Worm (Caenorhabditis elegans) whole organism, late embryonic: Measurements from ENCODE around the gene dhhc-5.
A peak's percentile ranks its signal among the peaks of the same experiment; 100 is the strongest.

Experiments
- C08G9.2 ChIP-seq: sonication (generic microtip); optimal IDR thresholded peaks from 2 replicates; lab custom pipeline; 2016; ENCODE audit warnings: mild to moderate bottlenecking, missing genetic modification characterization, moderate library complexity, missing compliant biosample characterization
- F13H6.1 ChIP-seq: sonication (generic microtip); optimal IDR thresholded peaks from 2 replicates; lab custom pipeline; 2016; ENCODE audit warnings: missing genetic modification characterization, missing compliant biosample characterization
- K02D7.2 ChIP-seq: sonication (generic microtip); optimal IDR thresholded peaks from 2 replicates; lab custom pipeline; 2017; ENCODE audit warnings: mild to moderate bottlenecking, missing genetic modification characterization, missing compliant biosample characterization
- K09A11.1 ChIP-seq: sonication (generic microtip); optimal IDR thresholded peaks from 2 replicates; lab custom pipeline; 2017; ENCODE audit warnings: antibody characterized with exemption, mild to moderate bottlenecking, missing genetic modification characterization, missing compliant biosample characterization; ENCODE audit not compliant: insufficient read depth
- T23F11.4 ChIP-seq: fragments of 200-800 bp; sonication (Bioruptor generic); optimal IDR thresholded peaks from 2 replicates; lab custom pipeline; 2018; ENCODE audit warnings: mild to moderate bottlenecking, missing genetic modification characterization, missing compliant biosample characterization
- Y22D7AL.16 ChIP-seq: sonication (generic microtip); optimal IDR thresholded peaks from 2 replicates; lab custom pipeline; 2016; ENCODE audit warnings: missing genetic modification characterization, missing compliant biosample characterization
- ahr-1 ChIP-seq: sonication (generic microtip); optimal IDR thresholded peaks from 2 replicates; lab custom pipeline; 2016; ENCODE audit warnings: missing genetic modification characterization, missing compliant biosample characterization
- ama-1 ChIP-seq: fragments of 150-350 bp; optimal IDR thresholded peaks from 2 replicates; lab custom pipeline; 2014
- ceh-14 ChIP-seq: sonication (generic microtip); optimal IDR thresholded peaks from 2 replicates; lab custom pipeline; 2016; ENCODE audit warnings: missing genotype, missing genetic modification characterization, missing compliant biosample characterization
- ceh-19 ChIP-seq: fragments of 200-800 bp; sonication (Bioruptor generic); optimal IDR thresholded peaks from 2 replicates; lab custom pipeline; 2018; ENCODE audit warnings: mild to moderate bottlenecking, missing genetic modification characterization, missing compliant biosample characterization
- ceh-22 ChIP-seq: sonication (generic microtip); optimal IDR thresholded peaks from 2 replicates; lab custom pipeline; 2017; ENCODE audit warnings: missing biosample characterization, missing genetic modification characterization
- ceh-31 ChIP-seq: sonication (generic microtip); optimal IDR thresholded peaks from 2 replicates; lab custom pipeline; 2016; ENCODE audit warnings: missing genetic modification characterization, missing compliant biosample characterization
- ceh-34 ChIP-seq: sonication (generic microtip); optimal IDR thresholded peaks from 2 replicates; lab custom pipeline; 2016; ENCODE audit warnings: mild to moderate bottlenecking, missing genetic modification characterization, missing compliant biosample characterization
- ceh-45 ChIP-seq: fragments of 200-800 bp; sonication (Bioruptor generic); IDR thresholded peaks from 2 replicates; pipeline ENCODE4 v1.3.6; 2022; ENCODE audit warnings: missing genetic modification reagents, missing genetic modification characterization, missing compliant biosample characterization
- ceh-48 ChIP-seq: sonication (generic microtip); optimal IDR thresholded peaks from 2 replicates; lab custom pipeline; 2016; ENCODE audit warnings: missing genetic modification characterization, inconsistent platforms, missing compliant biosample characterization
- ceh-9 ChIP-seq: sonication (generic microtip); optimal IDR thresholded peaks from 2 replicates; lab custom pipeline; 2016; ENCODE audit warnings: mild to moderate bottlenecking, missing genetic modification characterization, inconsistent platforms, missing compliant biosample characterization
- che-1 ChIP-seq: sonication (generic microtip); optimal IDR thresholded peaks from 2 replicates; lab custom pipeline; 2016; ENCODE audit warnings: mild to moderate bottlenecking, missing genetic modification characterization, missing compliant biosample characterization
- dve-1 ChIP-seq: sonication (generic microtip); optimal IDR thresholded peaks from 2 replicates; lab custom pipeline; 2017; ENCODE audit warnings: antibody characterized with exemption, mild to moderate bottlenecking, missing genetic modification characterization, missing compliant biosample characterization
- elt-4 ChIP-seq: sonication (generic microtip); optimal IDR thresholded peaks from 2 replicates; lab custom pipeline; 2016; ENCODE audit warnings: missing genetic modification characterization, missing compliant biosample characterization
- eyg-1 ChIP-seq: sonication (generic microtip); optimal IDR thresholded peaks from 2 replicates; lab custom pipeline; 2016; ENCODE audit warnings: missing genotype, missing genetic modification characterization, missing compliant biosample characterization
- fax-1 ChIP-seq: sonication (generic microtip); optimal IDR thresholded peaks from 2 replicates; lab custom pipeline; 2016; ENCODE audit warnings: missing genotype, missing genetic modification characterization, missing compliant biosample characterization
- fkh-10 ChIP-seq: fragments of 150-350 bp; optimal IDR thresholded peaks from 2 replicates; lab custom pipeline; 2014; ENCODE audit warnings: missing biosample characterization, missing genetic modification reagents, missing genetic modification characterization
- fkh-6 ChIP-seq: sonication (generic microtip); optimal IDR thresholded peaks from 2 replicates; lab custom pipeline; 2016; ENCODE audit warnings: missing genetic modification characterization, missing compliant biosample characterization
- hlh-13 ChIP-seq: fragments of 200-800 bp; sonication (Bioruptor generic); optimal IDR thresholded peaks from 2 replicates; lab custom pipeline; 2018; ENCODE audit warnings: mild to moderate bottlenecking, missing genetic modification characterization, missing compliant biosample characterization
- hlh-15 ChIP-seq: sonication (generic microtip); optimal IDR thresholded peaks from 2 replicates; lab custom pipeline; 2016; ENCODE audit warnings: missing genetic modification characterization, missing compliant biosample characterization
- hlh-30 ChIP-seq: sonication (generic microtip); optimal IDR thresholded peaks from 2 replicates; lab custom pipeline; 2017; ENCODE audit warnings: antibody characterized with exemption, missing genetic modification characterization, missing compliant biosample characterization; ENCODE audit not compliant: insufficient read depth
- hlh-6 ChIP-seq: sonication (generic microtip); optimal IDR thresholded peaks from 2 replicates; lab custom pipeline; 2016; ENCODE audit warnings: missing genotype, missing genetic modification characterization, missing compliant biosample characterization
- hlh-8 ChIP-seq: sonication (generic microtip); optimal IDR thresholded peaks from 2 replicates; lab custom pipeline; 2016; ENCODE audit warnings: missing genotype, missing genetic modification characterization, missing compliant biosample characterization
- lim-6 ChIP-seq: sonication (generic microtip); optimal IDR thresholded peaks from 2 replicates; lab custom pipeline; 2016; ENCODE audit warnings: missing genetic modification characterization, missing compliant biosample characterization
- lin-11 ChIP-seq: fragments of 200-800 bp; sonication (Bioruptor generic); optimal IDR thresholded peaks from 2 replicates; lab custom pipeline; 2018; ENCODE audit warnings: mild to moderate bottlenecking, missing genetic modification characterization, missing compliant biosample characterization
- madf-2 ChIP-seq: sonication (generic microtip); optimal IDR thresholded peaks from 2 replicates; lab custom pipeline; 2017; ENCODE audit warnings: missing genetic modification characterization, missing compliant biosample characterization
- nhr-232 ChIP-seq: sonication (generic microtip); optimal IDR thresholded peaks from 2 replicates; lab custom pipeline; 2016; ENCODE audit warnings: missing genetic modification characterization, missing compliant biosample characterization
- npax-4 ChIP-seq: sonication (generic microtip); optimal IDR thresholded peaks from 2 replicates; lab custom pipeline; 2016; ENCODE audit warnings: missing genetic modification characterization, missing compliant biosample characterization
- odd-2 ChIP-seq: sonication (generic microtip); optimal IDR thresholded peaks from 2 replicates; lab custom pipeline; 2017; ENCODE audit warnings: antibody characterized with exemption, mild to moderate bottlenecking, missing genetic modification characterization, missing compliant biosample characterization
- pag-3 ChIP-seq: sonication (generic microtip); optimal IDR thresholded peaks from 2 replicates; lab custom pipeline; 2016; ENCODE audit warnings: missing compliant biosample characterization, missing genetic modification characterization, borderline replicate concordance
- pax-1 ChIP-seq: fragments of 150-350 bp; optimal IDR thresholded peaks from 2 replicates; lab custom pipeline; 2014; ENCODE audit warnings: missing biosample characterization, missing genetic modification characterization
- pha-2 ChIP-seq: sonication (generic microtip); optimal IDR thresholded peaks from 2 replicates; lab custom pipeline; 2017; ENCODE audit warnings: mild to moderate bottlenecking, missing genetic modification characterization, missing compliant biosample characterization
- pqm-1 ChIP-seq: sonication (generic microtip); optimal IDR thresholded peaks from 2 replicates; lab custom pipeline; 2016; ENCODE audit warnings: missing genetic modification characterization, missing compliant biosample characterization
- pros-1 ChIP-seq: fragments of 150-350 bp; optimal IDR thresholded peaks from 2 replicates; lab custom pipeline; 2014; ENCODE audit warnings: missing biosample characterization, missing genetic modification reagents, missing genetic modification characterization
- rnt-1 ChIP-seq: sonication (generic microtip); optimal IDR thresholded peaks from 2 replicates; lab custom pipeline; 2016; ENCODE audit warnings: missing genetic modification characterization, missing compliant biosample characterization
- syd-9 ChIP-seq: sonication (generic microtip); optimal IDR thresholded peaks from 2 replicates; lab custom pipeline; 2016; ENCODE audit warnings: mild to moderate bottlenecking, missing genetic modification characterization, moderate library complexity, missing compliant biosample characterization
- tbx-2 ChIP-seq: sonication (generic microtip); optimal IDR thresholded peaks from 2 replicates; lab custom pipeline; 2016; ENCODE audit warnings: missing genetic modification characterization, missing compliant biosample characterization
- tbx-7 ChIP-seq: sonication (generic microtip); optimal IDR thresholded peaks from 2 replicates; lab custom pipeline; 2016; ENCODE audit warnings: missing genotype, missing genetic modification characterization, missing compliant biosample characterization
- ttx-3 ChIP-seq: sonication (generic microtip); optimal IDR thresholded peaks from 2 replicates; lab custom pipeline; 2016; ENCODE audit warnings: missing genetic modification reagents, missing genetic modification characterization, missing compliant biosample characterization
- unc-3 ChIP-seq, 2 experiments: fragments of 200-800 bp in 1 of 2; sonication (Bioruptor generic) in 1 of 2; sonication (generic microtip) in 1 of 2; conservative IDR thresholded peaks in 1 of 2; optimal IDR thresholded peaks in 1 of 2; 2 replicates each; pipeline versions ENCODE4 v1.3.6 to Lab custom; 2016 to 2022; ENCODE audit warnings: missing compliant biosample characterization in 2 of 2, missing genetic modification characterization in 2 of 2, missing genetic modification reagents in 1 of 2
- unc-42 ChIP-seq: sonication (generic microtip); optimal IDR thresholded peaks from 2 replicates; lab custom pipeline; 2016; ENCODE audit warnings: missing genotype, missing genetic modification characterization, missing compliant biosample characterization
- unc-55 ChIP-seq: sonication (generic microtip); optimal IDR thresholded peaks from 2 replicates; lab custom pipeline; 2017; ENCODE audit warnings: missing biosample characterization, missing genetic modification reagents, missing genetic modification characterization
- zip-5 ChIP-seq: sonication (generic microtip); optimal IDR thresholded peaks from 2 replicates; lab custom pipeline; 2016; ENCODE audit warnings: missing genetic modification characterization, missing compliant biosample characterization
- ztf-16 ChIP-seq: sonication (generic microtip); optimal IDR thresholded peaks from 2 replicates; lab custom pipeline; 2017; ENCODE audit warnings: missing genetic modification characterization, missing compliant biosample characterization

dhhc-5 gene

DNA sequence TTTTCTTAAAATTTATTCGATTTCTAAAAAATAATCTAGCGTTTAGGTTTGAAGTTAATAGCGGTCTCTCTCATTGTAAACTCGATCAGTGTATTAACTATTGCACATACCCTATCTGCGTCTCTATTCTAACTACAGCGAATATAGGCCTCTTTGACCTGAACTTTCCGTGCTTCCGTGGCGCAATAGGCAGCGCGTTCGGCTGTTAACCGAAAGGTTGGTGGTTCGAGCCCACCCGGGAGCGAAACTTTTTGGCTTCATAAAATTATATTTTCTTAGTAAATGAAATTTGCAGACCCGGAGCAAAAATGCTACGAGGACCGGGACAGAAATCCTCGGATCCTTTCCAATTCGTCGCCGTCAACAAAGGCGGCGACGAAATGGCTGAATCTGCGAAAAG, 43.5 kb downstream of the dhhc-5 start (continued):
- TF ChIP-seq T23F11.4 (GFP tag; lab: Kevin White, UChicago) (no peak), F13H6.1 (tag; lab: Kevin White, UChicago) (no peak), odd-2 (tag; lab: Kevin White, UChicago) (no peak), fkh-6 (tag; lab: Kevin White, UChicago) (no peak), ttx-3 (tag; lab: Kevin White, UChicago) (peak; percentile 35), tbx-7 (no peak), che-1 (tag; lab: Kevin White, UChicago) (peak; percentile 62), ceh-22 (tag; lab: Kevin White, UChicago) (no peak), hlh-6 (tag; lab: Kevin White, UChicago) (no peak), unc-3 (GFP tag; conservative IDR thresholded peaks at IDR 0.05; lab: Robert Waterston, UW) (no peak), unc-3 (tag; optimal IDR thresholded peaks at IDR 0.05; lab: Kevin White, UChicago) (no peak), madf-2 (tag; lab: Kevin White, UChicago) (peak; percentile 13), fkh-10 (GFP tag; lab: Kevin White, UChicago) (no peak), ceh-34 (tag; lab: Kevin White, UChicago) (peak; percentile 7), pha-2 (tag; lab: Kevin White, UChicago) (peak; percentile 29), K09A11.1 (tag; lab: Kevin White, UChicago) (peak; percentile 58), C08G9.2 (tag; lab: Kevin White, UChicago) (peak; percentile 34), dve-1 (tag; lab: Kevin White, UChicago) (peak; percentile 22), pros-1 (no peak), ceh-48 (tag; lab: Kevin White, UChicago) (no peak), unc-42 (tag; lab: Kevin White, UChicago) (no peak), elt-4 (tag; lab: Kevin White, UChicago) (no peak), pax-1 (tag; lab: Kevin White, UChicago) (no peak), eyg-1 (tag; lab: Kevin White, UChicago) (no peak), fax-1 (tag; lab: Kevin White, UChicago) (peak; percentile 4), hlh-30 (tag; lab: Kevin White, UChicago) (no peak), rnt-1 (tag; lab: Kevin White, UChicago) (peak; percentile 24), ceh-31 (tag; lab: Kevin White, UChicago) (no peak), ama-1 (lab: Kevin White, UChicago) (no peak), pqm-1 (tag; lab: Kevin White, UChicago) (no peak), tbx-2 (peak; percentile 30), syd-9 (tag; lab: Kevin White, UChicago) (no peak), ahr-1 (tag; lab: Kevin White, UChicago) (no peak), ceh-9 (no peak), ztf-16 (tag; lab: Kevin White, UChicago) (peak; percentile 21), K02D7.2 (tag; lab: Kevin White, UChicago) (peak; percentile 11), lin-11 (tag; lab: Kevin White, UChicago) (peak; percentile 18), ceh-45 (GFP tag; lab: Robert Waterston, UW) (peak; percentile 60; the same call in 1 of the 2 replicates), Y22D7AL.16 (tag; lab: Kevin White, UChicago) (no peak), npax-4 (tag; lab: Kevin White, UChicago) (no peak), hlh-8 (tag; lab: Kevin White, UChicago) (peak; percentile 4), zip-5 (no peak), pag-3 (tag; lab: Kevin White, UChicago) (no peak), ceh-19 (GFP tag; lab: Kevin White, UChicago) (no peak), hlh-15 (peak; percentile 37), lim-6 (no peak), nhr-232 (tag; lab: Kevin White, UChicago) (peak; percentile 40), unc-55 (GFP tag; lab: Kevin White, UChicago) (no peak), ceh-14 (no peak), hlh-13 (no peak)
